Fruit fly (Drosophila melanogaster) whole organism, embryonic: ENCODE measurements around the gene CG42847.

Source experiments
- CG10543 ChIP-seq: fragments of 200-800 bp; sonication (Bioruptor generic); optimal IDR thresholded peaks from 3 replicates; lab custom pipeline; 2017; ENCODE audit warnings: missing biosample characterization, mild to moderate bottlenecking, missing genetic modification characterization, moderate library complexity
- CG10979 ChIP-seq: fragments of 200-800 bp; sonication (Bioruptor generic); optimal IDR thresholded peaks from 2 replicates; lab custom pipeline; 2018; ENCODE audit warnings: missing biosample characterization, mild to moderate bottlenecking, missing genetic modification characterization, moderate library complexity
- CG11093 ChIP-seq: fragments of 200-800 bp; sonication (Bioruptor generic); IDR thresholded peaks from 3 replicates; pipeline ENCODE4 v1.3.6; 2022; ENCODE audit warnings: missing biosample characterization, missing genetic modification characterization
- CG11723 ChIP-seq: fragments of 200-800 bp; sonication (Bioruptor generic); optimal IDR thresholded peaks from 2 replicates; lab custom pipeline; 2017; ENCODE audit warnings: missing biosample characterization, mild to moderate bottlenecking, missing genetic modification characterization
- CG12071 ChIP-seq: fragments of 200-800 bp; sonication (Bioruptor generic); optimal IDR thresholded peaks from 3 replicates; lab custom pipeline; 2018; ENCODE audit warnings: missing biosample characterization, mild to moderate bottlenecking, missing genetic modification characterization
- CG12744 ChIP-seq: fragments of 200-800 bp; sonication (Bioruptor generic); optimal IDR thresholded peaks from 2 replicates; lab custom pipeline; 2016; ENCODE audit warnings: missing biosample characterization, missing genetic modification characterization
- CG13287 ChIP-seq: fragments of 200-800 bp; sonication (Bioruptor generic); IDR thresholded peaks from 2 replicates; pipeline ENCODE4 v1.3.6; 2022; ENCODE audit warnings: missing biosample characterization, missing genetic modification characterization; ENCODE audit not compliant: partially characterized antibody
- CG18599 ChIP-seq: fragments of 200-800 bp; sonication (Bioruptor generic); optimal IDR thresholded peaks from 3 replicates; lab custom pipeline; 2017; ENCODE audit warnings: missing biosample characterization, missing genetic modification characterization, mild to moderate bottlenecking, moderate library complexity, missing genetic modification reagents
- CG3163 ChIP-seq: fragments of 200-800 bp; sonication (Bioruptor generic); optimal IDR thresholded peaks from 3 replicates; lab custom pipeline; 2016; ENCODE audit warnings: missing biosample characterization, missing genetic modification characterization
- CG32532 ChIP-seq: fragments of 200-800 bp; sonication (Bioruptor generic); IDR thresholded peaks from 2 replicates; pipeline ENCODE4 v1.3.6; 2022; ENCODE audit warnings: missing biosample characterization, missing genetic modification characterization
- CG3407 ChIP-seq: fragments of 200-800 bp; sonication (Bioruptor generic); optimal IDR thresholded peaks from 2 replicates; lab custom pipeline; 2018; ENCODE audit warnings: missing biosample characterization, mild to moderate bottlenecking, missing genetic modification characterization
- CG3726 ChIP-seq: fragments of 200-800 bp; sonication (Bioruptor generic); IDR thresholded peaks from 3 replicates; pipeline ENCODE4, ENCODE4 v1.3.6; 2022; ENCODE audit warnings: missing biosample characterization, missing genetic modification characterization
- CG3995 ChIP-seq: fragments of 200-800 bp; sonication (Bioruptor generic); optimal IDR thresholded peaks from 3 replicates; lab custom pipeline; 2016; ENCODE audit warnings: missing biosample characterization, missing genetic modification characterization
- CG4404 ChIP-seq: fragments of 200-800 bp; sonication (Bioruptor generic); IDR thresholded peaks from 2 replicates; pipeline ENCODE4 v1.3.6; 2022; ENCODE audit warnings: missing biosample characterization, missing genetic modification characterization
- CG4424 ChIP-seq: fragments of 200-800 bp; sonication (Bioruptor generic); optimal IDR thresholded peaks from 3 replicates; lab custom pipeline; 2016; ENCODE audit warnings: missing biosample characterization, missing genetic modification characterization
- CG4854 ChIP-seq: fragments of 200-800 bp; sonication (Bioruptor generic); optimal IDR thresholded peaks from 2 replicates; lab custom pipeline; 2016; ENCODE audit warnings: missing biosample characterization, missing genetic modification characterization, inconsistent platforms
- CG6175 ChIP-seq: fragments of 200-800 bp; sonication (Bioruptor generic); IDR thresholded peaks from 3 replicates; pipeline ENCODE4 v1.3.6; 2022; ENCODE audit warnings: missing biosample characterization, missing genetic modification characterization
- CG7271 ChIP-seq: fragments of 200-800 bp; sonication (Bioruptor generic); optimal IDR thresholded peaks from 2 replicates; lab custom pipeline; 2018; ENCODE audit warnings: missing biosample characterization, mild to moderate bottlenecking, missing genetic modification characterization, moderate library complexity
- CG7928 ChIP-seq: fragments of 200-800 bp; sonication (Bioruptor generic); optimal IDR thresholded peaks from 2 replicates; lab custom pipeline; 2017; ENCODE audit warnings: missing biosample characterization, mild to moderate bottlenecking, missing genetic modification characterization
- CG8281 ChIP-seq: fragments of 200-800 bp; sonication (Bioruptor generic); optimal IDR thresholded peaks from 2 replicates; lab custom pipeline; 2018; ENCODE audit warnings: missing biosample characterization, mild to moderate bottlenecking, missing genetic modification characterization, moderate library complexity
- CG8388 ChIP-seq: fragments of 200-800 bp; sonication (Bioruptor generic); optimal IDR thresholded peaks from 2 replicates; lab custom pipeline; 2019; ENCODE audit warnings: missing biosample characterization, mild to moderate bottlenecking, missing genetic modification characterization, moderate library complexity
- CG9797 ChIP-seq: fragments of 200-800 bp; sonication (Bioruptor generic); optimal IDR thresholded peaks from 3 replicates; lab custom pipeline; 2018; ENCODE audit warnings: missing biosample characterization, mild to moderate bottlenecking, missing genetic modification characterization
- CG9817 ChIP-seq: fragments of 200-800 bp; sonication (Bioruptor generic); optimal IDR thresholded peaks from 2 replicates; lab custom pipeline; 2018; ENCODE audit warnings: missing biosample characterization, mild to moderate bottlenecking, missing genetic modification characterization, moderate library complexity
- D19B ChIP-seq: fragments of 200-800 bp; sonication (Bioruptor generic); optimal IDR thresholded peaks from 2 replicates; lab custom pipeline; 2017; ENCODE audit warnings: missing biosample characterization, mild to moderate bottlenecking, missing genetic modification characterization
- Elba2 ChIP-seq: fragments of 200-800 bp; sonication (Bioruptor generic); optimal IDR thresholded peaks from 3 replicates; lab custom pipeline; 2016; ENCODE audit warnings: missing biosample characterization, missing genetic modification characterization
- Fer2 ChIP-seq: fragments of 200-800 bp; sonication (Bioruptor generic); optimal IDR thresholded peaks from 2 replicates; lab custom pipeline; 2018; ENCODE audit warnings: missing biosample characterization, mild to moderate bottlenecking, missing genetic modification characterization, moderate library complexity
- HLH54F ChIP-seq: fragments of 200-800 bp; sonication (Bioruptor generic); optimal IDR thresholded peaks from 3 replicates; lab custom pipeline; 2016; ENCODE audit warnings: missing biosample characterization, missing genetic modification characterization
- Hr78 ChIP-seq, 2 experiments: fragments of 200-800 bp in 1 of 2; fragments of >200 bp in 1 of 2; sonication (Bioruptor generic) in 1 of 2; optimal IDR thresholded peaks; 2 replicates each; lab custom pipeline; 2017 to 2019; ENCODE audit warnings: missing biosample characterization in 2 of 2, missing genetic modification characterization in 2 of 2, mild to moderate bottlenecking in 1 of 2, moderate library complexity in 1 of 2
- Max ChIP-seq: fragments of 200-800 bp; sonication (Bioruptor generic); optimal IDR thresholded peaks from 2 replicates; lab custom pipeline; 2016; ENCODE audit warnings: missing biosample characterization, mild to moderate bottlenecking, missing genetic modification characterization
- Myb ChIP-seq: fragments of 200-800 bp; sonication (Bioruptor generic); optimal IDR thresholded peaks from 2 replicates; lab custom pipeline; 2016; ENCODE audit warnings: missing biosample characterization, missing genetic modification characterization
- NC2β ChIP-seq: fragments of 200-800 bp; sonication (Bioruptor generic); optimal IDR thresholded peaks from 2 replicates; lab custom pipeline; 2016; ENCODE audit warnings: missing biosample characterization, missing genetic modification characterization
- Nf-YB ChIP-seq: fragments of 200-800 bp; sonication (Bioruptor generic); optimal IDR thresholded peaks from 3 replicates; lab custom pipeline; 2019; ENCODE audit warnings: missing biosample characterization, mild to moderate bottlenecking, missing genetic modification characterization, moderate library complexity
- Scr ChIP-seq: fragments of 200-800 bp; sonication (Bioruptor generic); IDR thresholded peaks from 2 replicates; pipeline ENCODE4 v1.3.6; 2022; ENCODE audit warnings: missing biosample characterization, missing genetic modification characterization; ENCODE audit not compliant: partially characterized antibody
- ap ChIP-seq: fragments of 200-800 bp; sonication (Bioruptor generic); IDR thresholded peaks from 2 replicates; pipeline ENCODE4 v1.3.6; 2022; ENCODE audit warnings: missing biosample characterization, missing genetic modification characterization
- ase ChIP-seq: fragments of 200-800 bp; sonication (Bioruptor generic); IDR thresholded peaks from 3 replicates; pipeline ENCODE4 v1.3.6; 2022; ENCODE audit warnings: missing biosample characterization, missing genetic modification characterization
- bbx ChIP-seq: fragments of 200-800 bp; sonication (Bioruptor generic); IDR thresholded peaks from 2 replicates; pipeline ENCODE4 v1.3.6; 2022; ENCODE audit warnings: missing biosample characterization, missing genetic modification characterization; ENCODE audit not compliant: partially characterized antibody
- chn ChIP-seq: fragments of 200-800 bp; sonication (Bioruptor generic); optimal IDR thresholded peaks from 2 replicates; lab custom pipeline; 2016; ENCODE audit warnings: missing biosample characterization, missing genetic modification characterization
- dmrt99B ChIP-seq: fragments of 200-800 bp; sonication (Bioruptor generic); optimal IDR thresholded peaks from 2 replicates; lab custom pipeline; 2018; ENCODE audit warnings: missing biosample characterization, mild to moderate bottlenecking, missing genetic modification characterization, moderate library complexity
- fru ChIP-seq: fragments of >200 bp; optimal IDR thresholded peaks from 2 replicates; lab custom pipeline; 2017
- ftz-f1 ChIP-seq: fragments of 200-800 bp; sonication (Bioruptor generic); optimal IDR thresholded peaks from 2 replicates; lab custom pipeline; 2016; ENCODE audit warnings: missing biosample characterization, missing genetic modification characterization
- h ChIP-seq: fragments of >200 bp; optimal IDR thresholded peaks from 2 replicates; lab custom pipeline; 2017
- lbe ChIP-seq: fragments of 200-800 bp; sonication (Bioruptor generic); optimal IDR thresholded peaks from 2 replicates; lab custom pipeline; 2016; ENCODE audit warnings: missing biosample characterization, mild to moderate bottlenecking, missing genetic modification characterization
- luna ChIP-seq: fragments of 200-800 bp; sonication (Bioruptor generic); optimal IDR thresholded peaks from 2 replicates; lab custom pipeline; 2016; ENCODE audit warnings: missing biosample characterization, missing genetic modification characterization
- mirr ChIP-seq: fragments of 200-800 bp; sonication (Bioruptor generic); optimal IDR thresholded peaks from 3 replicates; lab custom pipeline; 2018; ENCODE audit warnings: missing biosample characterization, mild to moderate bottlenecking, missing genetic modification characterization
- mld ChIP-seq: fragments of 200-800 bp; sonication (Bioruptor generic); IDR thresholded peaks from 3 replicates; pipeline ENCODE4 v1.3.6; 2022; ENCODE audit warnings: missing biosample characterization, missing genetic modification characterization; ENCODE audit not compliant: partially characterized antibody
- repo ChIP-seq: fragments of 200-800 bp; sonication (Bioruptor generic); optimal IDR thresholded peaks from 2 replicates; lab custom pipeline; 2016; ENCODE audit warnings: missing biosample characterization, missing genetic modification characterization
- sens-2 ChIP-seq: fragments of 200-800 bp; sonication (Bioruptor generic); IDR thresholded peaks from 2 replicates; pipeline ENCODE4 v1.3.6; 2022; ENCODE audit warnings: missing biosample characterization, missing genetic modification characterization
- so ChIP-seq: fragments of 200-800 bp; sonication (Bioruptor generic); IDR thresholded peaks from 3 replicates; pipeline ENCODE4 v1.3.6; 2022; ENCODE audit warnings: missing biosample characterization, missing genetic modification characterization
- tna ChIP-seq: fragments of 200-800 bp; sonication (Bioruptor generic); IDR thresholded peaks from 2 replicates; pipeline ENCODE4 v1.3.6; 2022; ENCODE audit warnings: missing biosample characterization, missing genetic modification characterization; ENCODE audit not compliant: partially characterized antibody

CG42847 gene

dm6 chr2L:9449257-9449972 lies 21.7 kb downstream of the CG42847 start (continued):
- TF ChIP-seq lbe (GFP tag; lab: Kevin White, UChicago): peak; percentile 93
- peak; percentile 78 for TF ChIP-seq CG4854 (GFP tag; lab: Kevin White, UChicago)
- TF ChIP-seq CG11723: peak; percentile 92
- peak; percentile 81 for TF ChIP-seq D19B (GFP tag; lab: Kevin White, UChicago)
- peak; percentile 97 for TF ChIP-seq CG10543 (GFP tag; lab: Kevin White, UChicago)
- no peak for TF ChIP-seq mld (GFP tag; lab: Robert Waterston, UW)
- peak; percentile 98 for TF ChIP-seq CG10979 (tag; lab: Kevin White, UChicago)
- peak; percentile 67 for TF ChIP-seq CG7928
- TF ChIP-seq Myb (GFP tag; lab: Kevin White, UChicago): peak; percentile 18
- TF ChIP-seq CG8388 (GFP tag; lab: Kevin White, UChicago): peak; percentile 93
- TF ChIP-seq fru (lab: Kevin White, UChicago): no peak
- peak; percentile 90 for TF ChIP-seq sens-2 (GFP tag; lab: Robert Waterston, UW)
- TF ChIP-seq repo: peak; percentile 77
- TF ChIP-seq Fer2 (tag; lab: Kevin White, UChicago): peak; percentile 89
- peak; percentile 20 for TF ChIP-seq CG9797
- TF ChIP-seq luna (GFP tag; lab: Kevin White, UChicago): peak; percentile 37
- peak; percentile 96 for TF ChIP-seq CG11093
- TF ChIP-seq CG4404 (GFP tag; lab: Robert Waterston, UW): peak; percentile 98
- peak; percentile 51 for TF ChIP-seq bbx (GFP tag; lab: Robert Waterston, UW)
- TF ChIP-seq mirr (GFP tag; lab: Kevin White, UChicago): peak; percentile 84
- peak; percentile 75 for TF ChIP-seq CG7271
- peak; percentile 35; the same call in 1 of the 2 replicates for TF ChIP-seq CG13287 (GFP tag; lab: Robert Waterston, UW)
- peak; percentile 88 for TF ChIP-seq CG6175 (GFP tag; lab: Robert Waterston, UW)
- peak; percentile 86 for TF ChIP-seq CG8281 (tag; lab: Kevin White, UChicago)
- TF ChIP-seq CG12071 (GFP tag; lab: Kevin White, UChicago): peak; percentile 77
- peak; percentile 32; the same call in 1 of the 2 replicates for TF ChIP-seq Scr (GFP tag; lab: Robert Waterston, UW)
- TF ChIP-seq Nf-YB (GFP tag; lab: Kevin White, UChicago): peak; percentile 81
- peak; percentile 95 for TF ChIP-seq CG4424 (GFP tag; lab: Kevin White, UChicago)
- TF ChIP-seq CG3726 (GFP tag; lab: Robert Waterston, UW): peak; percentile 94
- peak; percentile 93 for TF ChIP-seq CG3163 (GFP tag; lab: Kevin White, UChicago)
- peak; percentile 87 for TF ChIP-seq ap (GFP tag; lab: Robert Waterston, UW)
- TF ChIP-seq CG12744 (GFP tag; lab: Kevin White, UChicago): peak; percentile 74
- TF ChIP-seq CG18599 (GFP tag; lab: Kevin White, UChicago): peak; percentile 96
- peak; percentile 42; the same call in 1 of the 2 replicates for TF ChIP-seq tna (GFP tag; lab: Robert Waterston, UW)
- TF ChIP-seq Hr78 (GFP tag; optimal IDR thresholded peaks at IDR 0.05; lab: Kevin White, UChicago): peak in 1 of 2 experiments; percentile 59
- TF ChIP-seq CG32532: peak; percentile 95
- TF ChIP-seq CG9817 (tag; lab: Kevin White, UChicago): peak; percentile 92
- TF ChIP-seq chn (GFP tag; lab: Kevin White, UChicago): peak; percentile 66
- peak; percentile 74 for TF ChIP-seq NC2β (GFP tag; lab: Kevin White, UChicago)
- peak; percentile 91 for TF ChIP-seq Max
- no peak for TF ChIP-seq h
- peak; percentile 53 for TF ChIP-seq HLH54F (GFP tag; lab: Kevin White, UChicago)
- TF ChIP-seq CG3995 (GFP tag; lab: Kevin White, UChicago): peak; percentile 71
- TF ChIP-seq Elba2 (GFP tag; lab: Kevin White, UChicago): peak; percentile 87
- TF ChIP-seq dmrt99B: peak; percentile 98
- TF ChIP-seq so (GFP tag; lab: Robert Waterston, UW): peak; percentile 96; the same call in 2 of the 3 replicates
- TF ChIP-seq ftz-f1 (GFP tag; lab: Kevin White, UChicago): peak; percentile 5
- peak; percentile 91 for TF ChIP-seq ase (GFP tag; lab: Robert Waterston, UW)
- TF ChIP-seq CG3407: peak; percentile 85
